In the genomic region with DNA sequence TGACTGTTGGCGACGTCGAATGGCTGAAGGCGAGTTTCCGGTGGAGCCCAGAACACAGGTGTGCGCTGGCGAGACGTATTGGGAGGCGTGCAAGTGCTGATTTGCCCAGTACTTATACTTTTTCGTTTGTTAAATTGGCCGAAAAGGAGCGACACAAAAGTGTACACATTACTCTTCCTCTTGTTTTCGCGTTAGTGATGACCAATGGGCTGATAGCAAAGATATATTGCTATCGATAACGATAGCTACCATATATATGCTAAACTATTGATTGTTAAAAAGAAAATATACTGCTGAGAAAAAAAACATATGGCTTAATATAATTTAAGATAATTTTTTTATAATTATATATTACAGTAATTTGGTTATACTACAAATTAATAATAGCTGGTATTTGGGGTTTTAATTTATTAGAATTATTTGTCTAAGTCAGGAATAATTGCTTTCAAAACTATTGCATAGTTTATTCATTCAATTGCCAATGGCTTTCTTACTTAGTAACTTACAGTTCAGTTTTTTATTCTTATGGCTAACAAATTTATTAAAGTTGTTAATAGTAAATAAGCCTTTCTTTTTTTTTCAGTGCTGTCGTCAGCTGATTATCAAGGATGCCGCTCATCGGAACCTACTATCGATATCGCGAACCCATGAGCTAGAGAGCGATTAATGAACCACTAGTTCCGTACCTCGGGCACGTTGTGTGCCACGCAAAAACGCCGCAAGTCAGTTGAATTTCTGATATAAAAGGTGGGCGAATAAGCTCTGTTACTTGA, we compare ENCODE assay signal across 1 fruit fly cellular context.
A peak's percentile ranks its signal among the peaks of the same experiment; 100 is the strongest.
TF ChIP-seq lines count a peak whose summit lies in the region.

A gene (minus strand): TSS at position 202 of the 773 bp plus-strand sequence.
A gene (plus strand): TSS at position 672 of the 773 bp plus-strand sequence.

TF ChIP-seq in whole organism, embryonic, 481 proteins besides CTCF, POLR2A, EP300 and RAD21 (continued from another document and continues in another):
- peak; percentile 84 for TF ChIP-seq Oaz (GFP tag; IDR thresholded peaks at IDR 0.05; lab: Robert Waterston, UW)
- peak; percentile 95 for TF ChIP-seq ci (GFP tag; IDR thresholded peaks at IDR 0.05; lab: Robert Waterston, UW)
- TF ChIP-seq klu (GFP tag; IDR thresholded peaks at IDR 0.05; lab: Robert Waterston, UW): peak; percentile 84
- peak; percentile 87 for TF ChIP-seq Lhr (GFP tag; optimal IDR thresholded peaks at IDR 0.05; lab: Kevin White, UChicago)
- TF ChIP-seq Dad (GFP tag; optimal IDR thresholded peaks at IDR 0.05; lab: Kevin White, UChicago): peak; percentile 83
- peak; percentile 91 for TF ChIP-seq CG10209 (GFP tag; optimal IDR thresholded peaks at IDR 0.05; lab: Kevin White, UChicago)
- no peak for TF ChIP-seq CG1832 (GFP tag; optimal IDR thresholded peaks at IDR 0.05; lab: Kevin White, UChicago)
- TF ChIP-seq cg (GFP tag; optimal IDR thresholded peaks at IDR 0.05; lab: Kevin White, UChicago): no peak
- peak; percentile 88 for TF ChIP-seq CG15601 (tag; optimal IDR thresholded peaks at IDR 0.05; lab: Kevin White, UChicago)
- no peak for TF ChIP-seq odd (GFP tag; optimal IDR thresholded peaks at IDR 0.05; lab: Kevin White, UChicago)
- no peak for TF ChIP-seq usp (GFP tag; optimal IDR thresholded peaks at IDR 0.05; lab: Kevin White, UChicago)
- TF ChIP-seq p53 (GFP tag; optimal IDR thresholded peaks at IDR 0.05; lab: Kevin White, UChicago): peak; percentile 57
- peak; percentile 75 for TF ChIP-seq CrebB (tag; optimal IDR thresholded peaks at IDR 0.05; lab: Kevin White, UChicago)
- TF ChIP-seq nmo (GFP tag; optimal IDR thresholded peaks at IDR 0.05; lab: Kevin White, UChicago): peak; percentile 97
- TF ChIP-seq CG11085 (GFP tag; IDR thresholded peaks at IDR 0.05; lab: Robert Waterston, UW): peak; percentile 85
- TF ChIP-seq danr (GFP tag; IDR thresholded peaks at IDR 0.05; lab: Robert Waterston, UW): peak; percentile 80
- TF ChIP-seq Fer2 (tag; optimal IDR thresholded peaks at IDR 0.05; lab: Kevin White, UChicago): peak; percentile 90
- TF ChIP-seq Trl (optimal IDR thresholded peaks at IDR 0.05; lab: Kevin White, UChicago): no peak
- TF ChIP-seq Trl (GFP tag; optimal IDR thresholded peaks at IDR 0.05; lab: Kevin White, UChicago): peak; percentile 81
- TF ChIP-seq Doc2 (GFP tag; IDR thresholded peaks at IDR 0.05; lab: Robert Waterston, UW): peak; percentile 51; the same call in 1 of the 2 replicates
- TF ChIP-seq CG30431 (GFP tag; optimal IDR thresholded peaks at IDR 0.05; lab: Kevin White, UChicago): peak; percentile 79
- TF ChIP-seq CG33213 (GFP tag; optimal IDR thresholded peaks at IDR 0.05; lab: Kevin White, UChicago): peak; percentile 80
- peak; percentile 84 for TF ChIP-seq CG2116 (GFP tag; optimal IDR thresholded peaks at IDR 0.05; lab: Kevin White, UChicago)
- no peak for TF ChIP-seq CG10431 (GFP tag; optimal IDR thresholded peaks at IDR 0.05; lab: Kevin White, UChicago)
- TF ChIP-seq abd-A (tag; optimal IDR thresholded peaks at IDR 0.05; lab: Kevin White, UChicago): no peak
- TF ChIP-seq lmd (GFP tag; IDR thresholded peaks at IDR 0.05; lab: Robert Waterston, UW): peak; percentile 91
- no peak for TF ChIP-seq z (GFP tag; IDR thresholded peaks at IDR 0.05; lab: Robert Waterston, UW)
- TF ChIP-seq CG13624 (GFP tag; optimal IDR thresholded peaks at IDR 0.05; lab: Kevin White, UChicago): peak; percentile 90
- peak; percentile 91 for TF ChIP-seq mam (GFP tag; optimal IDR thresholded peaks at IDR 0.05; lab: Kevin White, UChicago)
- peak; percentile 84 for TF ChIP-seq ewg (GFP tag; optimal IDR thresholded peaks at IDR 0.05; lab: Kevin White, UChicago)
- peak; percentile 96 for TF ChIP-seq dmrt11E (tag; optimal IDR thresholded peaks at IDR 0.05; lab: Kevin White, UChicago)
- peak; percentile 84 for TF ChIP-seq CG9609 (GFP tag; optimal IDR thresholded peaks at IDR 0.05; lab: Kevin White, UChicago)
- TF ChIP-seq CG3726 (GFP tag; IDR thresholded peaks at IDR 0.05; lab: Robert Waterston, UW): peak; percentile 76; the same call in 2 of the 3 replicates
- TF ChIP-seq Atf6 (GFP tag; IDR thresholded peaks at IDR 0.05; lab: Robert Waterston, UW): peak; percentile 91
- TF ChIP-seq Max (GFP tag; optimal IDR thresholded peaks at IDR 0.05; lab: Kevin White, UChicago): peak; percentile 90
- TF ChIP-seq Elba2 (GFP tag; optimal IDR thresholded peaks at IDR 0.05; lab: Kevin White, UChicago): peak; percentile 48
- peak; percentile 64 for TF ChIP-seq CG3163 (GFP tag; optimal IDR thresholded peaks at IDR 0.05; lab: Kevin White, UChicago)
- TF ChIP-seq CG17361 (GFP tag; IDR thresholded peaks at IDR 0.05; lab: Robert Waterston, UW): peak; percentile 97
- TF ChIP-seq rib (GFP tag; IDR thresholded peaks at IDR 0.05; lab: Robert Waterston, UW): peak; percentile 74; the same call in 1 of the 2 replicates
- no peak for TF ChIP-seq prd (optimal IDR thresholded peaks at IDR 0.05; lab: Kevin White, UChicago)
- TF ChIP-seq prd (GFP tag; IDR thresholded peaks at IDR 0.05; lab: Robert Waterston, UW): peak; percentile 94
- TF ChIP-seq CG2129 (GFP tag; IDR thresholded peaks at IDR 0.05; lab: Robert Waterston, UW; ENCODE audit: partially characterized antibody): no peak; the same call in 1 of the 2 replicates
- TF ChIP-seq Dip2 (GFP tag; IDR thresholded peaks at IDR 0.05; lab: Robert Waterston, UW): no peak
- peak; percentile 52 for TF ChIP-seq CG7928 (GFP tag; optimal IDR thresholded peaks at IDR 0.05; lab: Kevin White, UChicago)
- TF ChIP-seq YL-1 (GFP tag; optimal IDR thresholded peaks at IDR 0.05; lab: Kevin White, UChicago): peak; percentile 57
- no peak; the same call in 1 of the 2 replicates for TF ChIP-seq CG31441 (GFP tag; IDR thresholded peaks at IDR 0.05; lab: Robert Waterston, UW)
- TF ChIP-seq pan (optimal IDR thresholded peaks at IDR 0.05; lab: Kevin White, UChicago): no peak
- TF ChIP-seq pan (GFP tag; optimal IDR thresholded peaks at IDR 0.05 in 1 of 2, IDR thresholded peaks at IDR 0.05 in 1 of 2): peak in 1 of 2 experiments; percentile 93
- peak; percentile 77 for TF ChIP-seq Rx (GFP tag; IDR thresholded peaks at IDR 0.05; lab: Robert Waterston, UW)
- TF ChIP-seq Asciz (GFP tag; optimal IDR thresholded peaks at IDR 0.05; lab: Kevin White, UChicago): peak; percentile 87
- TF ChIP-seq stc (GFP tag; IDR thresholded peaks at IDR 0.05; lab: Robert Waterston, UW): peak; percentile 88
- TF ChIP-seq CG17829 (tag; optimal IDR thresholded peaks at IDR 0.05; lab: Kevin White, UChicago): peak; percentile 95
- TF ChIP-seq Ptx1 (GFP tag; IDR thresholded peaks at IDR 0.05; lab: Robert Waterston, UW): peak; percentile 93
- peak; percentile 88 for TF ChIP-seq NfI (GFP tag; optimal IDR thresholded peaks at IDR 0.05; lab: Kevin White, UChicago)
- TF ChIP-seq fu2 (GFP tag; optimal IDR thresholded peaks at IDR 0.05; lab: Kevin White, UChicago): peak; percentile 73
- peak; percentile 73 for TF ChIP-seq maf-S (GFP tag; optimal IDR thresholded peaks at IDR 0.05; lab: Kevin White, UChicago)
- TF ChIP-seq CG3065 (GFP tag; optimal IDR thresholded peaks at IDR 0.05; lab: Kevin White, UChicago): peak; percentile 88
- TF ChIP-seq CG5245 (GFP tag; optimal IDR thresholded peaks at IDR 0.05; lab: Kevin White, UChicago): peak; percentile 88
- peak; percentile 94 for TF ChIP-seq CG17359 (tag; optimal IDR thresholded peaks at IDR 0.05; lab: Kevin White, UChicago)
- peak; percentile 90 for TF ChIP-seq fd3F (GFP tag; optimal IDR thresholded peaks at IDR 0.05; lab: Kevin White, UChicago)
- peak; percentile 78 for TF ChIP-seq MESR4 (GFP tag; optimal IDR thresholded peaks at IDR 0.05; lab: Kevin White, UChicago)
- TF ChIP-seq CG5180 (GFP tag; optimal IDR thresholded peaks at IDR 0.05; lab: Kevin White, UChicago): peak; percentile 65
- peak; percentile 80 for TF ChIP-seq MBD-R2 (GFP tag; IDR thresholded peaks at IDR 0.05; lab: Robert Waterston, UW)
- TF ChIP-seq wor (GFP tag; IDR thresholded peaks at IDR 0.05; lab: Robert Waterston, UW): peak; percentile 83
- TF ChIP-seq sug (tag; optimal IDR thresholded peaks at IDR 0.05; lab: Kevin White, UChicago): no peak
- TF ChIP-seq Meics (GFP tag; optimal IDR thresholded peaks at IDR 0.05; lab: Kevin White, UChicago): peak; percentile 90
- TF ChIP-seq disco-r (GFP tag; optimal IDR thresholded peaks at IDR 0.05; lab: Kevin White, UChicago): peak; percentile 72
- TF ChIP-seq CG6175 (GFP tag; IDR thresholded peaks at IDR 0.05; lab: Robert Waterston, UW): peak; percentile 71
- no peak for TF ChIP-seq grn (GFP tag; optimal IDR thresholded peaks at IDR 0.05; lab: Kevin White, UChicago)
- TF ChIP-seq CG8478 (optimal IDR thresholded peaks at IDR 0.05; lab: Kevin White, UChicago): no peak
- peak; percentile 75 for TF ChIP-seq Nf-YA (GFP tag; IDR thresholded peaks at IDR 0.05; lab: Robert Waterston, UW)
- peak; percentile 84; the same call in 2 of the 3 replicates for TF ChIP-seq C15 (GFP tag; IDR thresholded peaks at IDR 0.05; lab: Robert Waterston, UW)
- peak; percentile 89 for TF ChIP-seq ap (GFP tag; IDR thresholded peaks at IDR 0.05; lab: Robert Waterston, UW)
- TF ChIP-seq ab (GFP tag; optimal IDR thresholded peaks at IDR 0.05; lab: Kevin White, UChicago): no peak
- TF ChIP-seq CG16813 (GFP tag; IDR thresholded peaks at IDR 0.05; lab: Robert Waterston, UW; ENCODE audit: partially characterized antibody): peak; percentile 73
- peak; percentile 86; the same call in 3 of the 4 replicates for TF ChIP-seq chinmo (GFP tag; IDR thresholded peaks at IDR 0.05; lab: Robert Waterston, UW; ENCODE audit: partially characterized antibody)
- peak; percentile 83 for TF ChIP-seq salm (tag; optimal IDR thresholded peaks at IDR 0.05; lab: Kevin White, UChicago)
- TF ChIP-seq bigmax (GFP tag; optimal IDR thresholded peaks at IDR 0.05; lab: Kevin White, UChicago): no peak
- peak; percentile 46 for TF ChIP-seq fd102C (GFP tag; optimal IDR thresholded peaks at IDR 0.05; lab: Kevin White, UChicago)
- TF ChIP-seq Blimp-1 (GFP tag; optimal IDR thresholded peaks at IDR 0.05; lab: Kevin White, UChicago): no peak
- TF ChIP-seq CG17385 (GFP tag; optimal IDR thresholded peaks at IDR 0.05; lab: Kevin White, UChicago): peak; percentile 89
- TF ChIP-seq MTF-1 (GFP tag; optimal IDR thresholded peaks at IDR 0.05; lab: Kevin White, UChicago; ENCODE audit: borderline replicate concordance): peak; percentile 50
- TF ChIP-seq slou (GFP tag; optimal IDR thresholded peaks at IDR 0.05; lab: Kevin White, UChicago): peak; percentile 92
- TF ChIP-seq schlank (tag; optimal IDR thresholded peaks at IDR 0.05; lab: Kevin White, UChicago): no peak
- TF ChIP-seq CG2875 (GFP tag; optimal IDR thresholded peaks at IDR 0.05; lab: Kevin White, UChicago): peak; percentile 84
- TF ChIP-seq toy (GFP tag; IDR thresholded peaks at IDR 0.05; lab: Robert Waterston, UW): peak; percentile 70
- TF ChIP-seq CG12659 (GFP tag; optimal IDR thresholded peaks at IDR 0.05; lab: Kevin White, UChicago): peak; percentile 95
- TF ChIP-seq en (GFP tag; optimal IDR thresholded peaks at IDR 0.05; lab: Kevin White, UChicago): peak; percentile 69
- peak; percentile 81 for TF ChIP-seq ken (GFP tag; IDR thresholded peaks at IDR 0.05; lab: Robert Waterston, UW)
- TF ChIP-seq cad (GFP tag; optimal IDR thresholded peaks at IDR 0.05; lab: Kevin White, UChicago): no peak
- TF ChIP-seq CG12219 (GFP tag; optimal IDR thresholded peaks at IDR 0.05; lab: Kevin White, UChicago): peak; percentile 71
- TF ChIP-seq CG10366 (GFP tag; IDR thresholded peaks at IDR 0.05; lab: Robert Waterston, UW): peak; percentile 92
- TF ChIP-seq nau (GFP tag; optimal IDR thresholded peaks at IDR 0.05; lab: Kevin White, UChicago): no peak
- peak; percentile 87 for TF ChIP-seq nerfin-1 (tag; optimal IDR thresholded peaks at IDR 0.05; lab: Kevin White, UChicago)
- TF ChIP-seq az2 (GFP tag; optimal IDR thresholded peaks at IDR 0.05; lab: Kevin White, UChicago): peak; percentile 96
- peak; percentile 71 for TF ChIP-seq wdn (GFP tag; IDR thresholded peaks at IDR 0.05; lab: Robert Waterston, UW)
- TF ChIP-seq psq (GFP tag; optimal IDR thresholded peaks at IDR 0.05; lab: Kevin White, UChicago): peak; percentile 83
- peak; percentile 94 for TF ChIP-seq CG2678 (tag; optimal IDR thresholded peaks at IDR 0.05; lab: Kevin White, UChicago)
- peak; percentile 74 for TF ChIP-seq CG1529 (GFP tag; optimal IDR thresholded peaks at IDR 0.05; lab: Kevin White, UChicago)
- TF ChIP-seq Atf-2 (GFP tag; optimal IDR thresholded peaks at IDR 0.05; lab: Kevin White, UChicago): peak; percentile 84
- peak; percentile 84 for TF ChIP-seq H15 (GFP tag; IDR thresholded peaks at IDR 0.05; lab: Robert Waterston, UW)
- peak; percentile 82 for TF ChIP-seq Awh (GFP tag; IDR thresholded peaks at IDR 0.05; lab: Robert Waterston, UW)
- TF ChIP-seq Dfd (GFP tag; optimal IDR thresholded peaks at IDR 0.05; lab: Kevin White, UChicago): no peak
- TF ChIP-seq gro (GFP tag; optimal IDR thresholded peaks at IDR 0.05; lab: Kevin White, UChicago): no peak
- TF ChIP-seq E2f2 (GFP tag; IDR thresholded peaks at IDR 0.05; lab: Robert Waterston, UW): peak; percentile 72
- TF ChIP-seq CG12391 (tag; optimal IDR thresholded peaks at IDR 0.05; lab: Kevin White, UChicago): peak; percentile 98
- peak; percentile 79 for TF ChIP-seq HLH54F (GFP tag; optimal IDR thresholded peaks at IDR 0.05; lab: Kevin White, UChicago)
- peak; percentile 49 for TF ChIP-seq CG3995 (GFP tag; optimal IDR thresholded peaks at IDR 0.05; lab: Kevin White, UChicago)
- TF ChIP-seq Hmr (GFP tag; optimal IDR thresholded peaks at IDR 0.05; lab: Kevin White, UChicago): peak; percentile 91
- TF ChIP-seq CG17912 (GFP tag; optimal IDR thresholded peaks at IDR 0.05; lab: Kevin White, UChicago): peak; percentile 69
- TF ChIP-seq CG16863 (GFP tag; optimal IDR thresholded peaks at IDR 0.05; lab: Kevin White, UChicago): peak; percentile 83
- peak; percentile 66 for TF ChIP-seq stwl (tag; optimal IDR thresholded peaks at IDR 0.05; lab: Kevin White, UChicago)
- peak; percentile 93 for TF ChIP-seq lab (GFP tag; optimal IDR thresholded peaks at IDR 0.05; lab: Kevin White, UChicago)
- peak; percentile 89 for TF ChIP-seq Aef1 (GFP tag; IDR thresholded peaks at IDR 0.05; lab: Robert Waterston, UW)
- TF ChIP-seq CG32767 (GFP tag; IDR thresholded peaks at IDR 0.05; lab: Robert Waterston, UW): peak; percentile 87
- TF ChIP-seq esg (GFP tag; conservative IDR thresholded peaks at IDR 0.05; lab: Robert Waterston, UW): peak; percentile 91
- peak; percentile 75 for TF ChIP-seq ro (GFP tag; IDR thresholded peaks at IDR 0.05; lab: Robert Waterston, UW)
- peak; percentile 45 for TF ChIP-seq her (GFP tag; optimal IDR thresholded peaks at IDR 0.05; lab: Kevin White, UChicago)
- peak; percentile 70 for TF ChIP-seq CG8359 (GFP tag; optimal IDR thresholded peaks at IDR 0.05; lab: Kevin White, UChicago; ENCODE audit: borderline replicate concordance)
- TF ChIP-seq Bteb2 (GFP tag; optimal IDR thresholded peaks at IDR 0.05; lab: Kevin White, UChicago): peak; percentile 80
- no peak for TF ChIP-seq mirr (GFP tag; optimal IDR thresholded peaks at IDR 0.05; lab: Kevin White, UChicago)
